Worm (Caenorhabditis elegans): Measurements from ENCODE around the gene lrx-1.
A peak's percentile ranks its signal among the peaks of the same experiment; 100 is the strongest.

The lrx-1 gene

ce11 chrV:12252272-12252671, at the start of gene lrx-1:
Gene lrx-1, plus strand, starts transcription at chrV:12252572.
- TF ChIP-seq C08G9.2 (tag; optimal IDR thresholded peaks at IDR 0.05) (no peak), tbx-2 (tag; optimal IDR thresholded peaks at IDR 0.05) (no peak), ets-4 (tag; optimal IDR thresholded peaks at IDR 0.05) (no peak), C38D4.7 (GFP tag; optimal IDR thresholded peaks at IDR 0.05) (no peak), fkh-10 (GFP tag; optimal IDR thresholded peaks at IDR 0.05) (no peak), ceh-48 (tag; optimal IDR thresholded peaks at IDR 0.05) (no peak), sox-4 (tag; optimal IDR thresholded peaks at IDR 0.05) (no peak), dmd-4 (tag; optimal IDR thresholded peaks at IDR 0.05; ENCODE audit: borderline replicate concordance) (no peak), ceh-14 (tag; optimal IDR thresholded peaks at IDR 0.05) (no peak), fkh-6 (tag; optimal IDR thresholded peaks at IDR 0.05) (no peak), unc-42 (tag; optimal IDR thresholded peaks at IDR 0.05) (no peak), nfya-1 (tag; optimal IDR thresholded peaks at IDR 0.05) (no peak), madf-2 (tag; optimal IDR thresholded peaks at IDR 0.05) (no peak), pros-1 (tag; optimal IDR thresholded peaks at IDR 0.05) (no peak)

- TF ChIP-seq F13H6.1 (tag; optimal IDR thresholded peaks at IDR 0.05) (no peak), elt-2 (tag; optimal IDR thresholded peaks at IDR 0.05) (peak; percentile 13), dve-1 (tag; optimal IDR thresholded peaks at IDR 0.05) (no peak), K02D7.2 (tag; optimal IDR thresholded peaks at IDR 0.05) (no peak), syd-9 (tag; optimal IDR thresholded peaks at IDR 0.05) (no peak), ceh-18 (tag; optimal IDR thresholded peaks at IDR 0.05) (peak; percentile 19)
Observed at ce11 chrV:12208678-12209077, 43.7 kb upstream of the lrx-1 start.

ce11 chrV:12209951-12210350, 42.4 kb upstream of the lrx-1 start:
- TF ChIP-seq unc-42 (tag; optimal IDR thresholded peaks at IDR 0.05): peak; percentile 87
- no peak for TF ChIP-seq ztf-16 (tag; optimal IDR thresholded peaks at IDR 0.05)

- no peak for TF ChIP-seq ceh-45 (GFP tag; IDR thresholded peaks at IDR 0.05)
- no peak for TF ChIP-seq unc-55 (GFP tag; optimal IDR thresholded peaks at IDR 0.05)
- no peak for TF ChIP-seq hlh-30 (tag; optimal IDR thresholded peaks at IDR 0.05; ENCODE audit: insufficient read depth)
- peak; percentile 65 for TF ChIP-seq ceh-31 (tag; optimal IDR thresholded peaks at IDR 0.05)
- peak; percentile 95 for TF ChIP-seq unc-42 (tag; optimal IDR thresholded peaks at IDR 0.05)
Observed at ce11 chrV:12211090-12211489, 41.3 kb upstream of the lrx-1 start.

ce11 chrV:12213027-12213426, 39.3 kb upstream of the lrx-1 start, which contains the start of gene vab-8:
Gene vab-8, plus strand, starts transcription at chrV:12213327.
- TF ChIP-seq elt-2 (tag; optimal IDR thresholded peaks at IDR 0.05) (peak; percentile 26), fax-1 (tag; optimal IDR thresholded peaks at IDR 0.05) (no peak)

ce11 chrV:12233425-12233824, 18.9 kb upstream of the lrx-1 start:
- TF ChIP-seq lim-6 (tag; optimal IDR thresholded peaks at IDR 0.05): no peak
- TF ChIP-seq ceh-34 (tag; optimal IDR thresholded peaks at IDR 0.05): peak; percentile 6
- no peak for TF ChIP-seq nhr-232 (tag; optimal IDR thresholded peaks at IDR 0.05)
- TF ChIP-seq unc-55 (GFP tag; optimal IDR thresholded peaks at IDR 0.05): peak; percentile 64
- no peak for TF ChIP-seq sox-4 (tag; optimal IDR thresholded peaks at IDR 0.05)
- no peak for TF ChIP-seq ref-2 (tag; optimal IDR thresholded peaks at IDR 0.05)
- no peak for TF ChIP-seq ceh-2 (tag; optimal IDR thresholded peaks at IDR 0.05)
- TF ChIP-seq pros-1 (tag; optimal IDR thresholded peaks at IDR 0.05): no peak
- no peak for TF ChIP-seq nhr-11 (tag; optimal IDR thresholded peaks at IDR 0.05)
- no peak for TF ChIP-seq K02D7.2 (tag; optimal IDR thresholded peaks at IDR 0.05)
- no peak for TF ChIP-seq ets-4 (tag; optimal IDR thresholded peaks at IDR 0.05)
- TF ChIP-seq fax-1 (tag; optimal IDR thresholded peaks at IDR 0.05): no peak
- TF ChIP-seq C08G9.2 (tag; optimal IDR thresholded peaks at IDR 0.05): no peak
- no peak for TF ChIP-seq eyg-1 (tag; optimal IDR thresholded peaks at IDR 0.05)
- no peak for TF ChIP-seq pha-2 (tag; optimal IDR thresholded peaks at IDR 0.05)
- TF ChIP-seq C38D4.7 (GFP tag; optimal IDR thresholded peaks at IDR 0.05): no peak
- no peak for TF ChIP-seq hlh-13 (GFP tag; optimal IDR thresholded peaks at IDR 0.05)
- TF ChIP-seq sdc-2 (tag; optimal IDR thresholded peaks at IDR 0.05): no peak
- TF ChIP-seq ceh-18 (tag; optimal IDR thresholded peaks at IDR 0.05): peak; percentile 31
- no peak for TF ChIP-seq ama-1 (optimal IDR thresholded peaks at IDR 0.05)
- TF ChIP-seq pat-9 (tag; optimal IDR thresholded peaks at IDR 0.05): peak; percentile 7
- TF ChIP-seq nfya-1 (tag; optimal IDR thresholded peaks at IDR 0.05): peak; percentile 55
- peak; percentile 61 for TF ChIP-seq rnt-1 (tag; optimal IDR thresholded peaks at IDR 0.05)
- no peak for TF ChIP-seq fkh-6 (tag; optimal IDR thresholded peaks at IDR 0.05)
- no peak for TF ChIP-seq ceh-45 (GFP tag; IDR thresholded peaks at IDR 0.05)
- no peak for TF ChIP-seq unc-86 (tag; optimal IDR thresholded peaks at IDR 0.05)
